Worm (Caenorhabditis elegans): ENCODE data around the gene T25B2.1.

T25B2.1 gene

ce11 chrX:6189955-6190354 lies 16.2 kb downstream of the T25B2.1 start, which contains the start of gene T13C5.9:
T13C5.9 (plus strand) TSS chrX:6190255.
- TF ChIP-seq fkh-3 (tag; optimal IDR thresholded peaks at IDR 0.05) (no peak), rpc-1 (optimal IDR thresholded peaks at IDR 0.05) (no peak), rpc-1 (tag; optimal IDR thresholded peaks at IDR 0.05) (no peak)

ce11 chrX:6194191-6194724 lies 20.5 kb downstream of the T25B2.1 start, which contains the start of gene ceh-54:
ceh-54 (minus strand) TSS chrX:6194241.
- no peak for TF ChIP-seq hrde-1 (tag; optimal IDR thresholded peaks at IDR 0.05; ENCODE audit: borderline replicate concordance)
- TF ChIP-seq lin-40 (tag; optimal IDR thresholded peaks at IDR 0.05) = no peak
- TF ChIP-seq ZK185.1 (tag; optimal IDR thresholded peaks at IDR 0.05; ENCODE audit: poor library complexity, severe bottlenecking) = no peak
- TF ChIP-seq tbx-9 (tag; optimal IDR thresholded peaks at IDR 0.05; ENCODE audit: borderline replicate concordance) = no peak
- no peak for TF ChIP-seq zim-3 (tag; optimal IDR thresholded peaks at IDR 0.05)
- no peak for TF ChIP-seq mxl-1 (tag; optimal IDR thresholded peaks at IDR 0.05)
- TF ChIP-seq ekl-4 (GFP tag; IDR thresholded peaks at IDR 0.05) = no peak
- no peak for TF ChIP-seq lin-54 (GFP tag; optimal IDR thresholded peaks at IDR 0.05)
- no peak for TF ChIP-seq F23B12.7 (tag; optimal IDR thresholded peaks at IDR 0.05; ENCODE audit: insufficient read depth)
- TF ChIP-seq nhr-90 (tag; optimal IDR thresholded peaks at IDR 0.05) = no peak
- TF ChIP-seq ztf-28 (GFP tag; IDR thresholded peaks at IDR 0.05) = no peak
- TF ChIP-seq rcor-1 (GFP tag; IDR thresholded peaks at IDR 0.05) = no peak
- TF ChIP-seq ztf-22 (GFP tag; optimal IDR thresholded peaks at IDR 0.05) = no peak
- TF ChIP-seq ets-4 (GFP tag; optimal IDR thresholded peaks at IDR 0.05) = no peak
- no peak for TF ChIP-seq lag-1 (GFP tag; IDR thresholded peaks at IDR 0.05)
- TF ChIP-seq lsy-27 (tag; optimal IDR thresholded peaks at IDR 0.05; ENCODE audit: borderline replicate concordance, insufficient read depth) = no peak
- TF ChIP-seq ceh-58 (GFP tag; IDR thresholded peaks at IDR 0.05) = no peak
- no peak for TF ChIP-seq hmg-1.2 (GFP tag; IDR thresholded peaks at IDR 0.05)

- TF ChIP-seq Y53G8AR.9 (GFP tag; conservative IDR thresholded peaks at IDR 0.05) (no peak), aptf-3 (GFP tag; IDR thresholded peaks at IDR 0.05) (no peak), ceh-91 (GFP tag; IDR thresholded peaks at IDR 0.05) (no peak), Y53F4B.3 (GFP tag; IDR thresholded peaks at IDR 0.05) (no peak), nhr-90 (tag; optimal IDR thresholded peaks at IDR 0.05) (no peak), lir-1 (GFP tag; conservative IDR thresholded peaks at IDR 0.05) (no peak), somi-1 (GFP tag; optimal IDR thresholded peaks at IDR 0.05) (no peak), aptf-2 (GFP tag; conservative IDR thresholded peaks at IDR 0.05) (no peak), lag-1 (GFP tag; IDR thresholded peaks at IDR 0.05) (no peak), nhr-27 (tag; optimal IDR thresholded peaks at IDR 0.05) (no peak), hmg-20 (GFP tag; IDR thresholded peaks at IDR 0.05) (no peak), snpc-1.3 (tag; optimal IDR thresholded peaks at IDR 0.05; ENCODE audit: insufficient read depth) (no peak), bed-1 (GFP tag; IDR thresholded peaks at IDR 0.05) (no peak), D2030.7 (GFP tag; IDR thresholded peaks at IDR 0.05) (no peak), Y79H2A.3 (GFP tag; conservative IDR thresholded peaks at IDR 0.05) (no peak), cebp-2 (GFP tag; IDR thresholded peaks at IDR 0.05) (no peak), B0019.2 (GFP tag; conservative IDR thresholded peaks at IDR 0.05) (no peak)
Measured at ce11 chrX:6196627-6197026, 22.9 kb downstream of the T25B2.1 start, which contains the start of gene daf-9. daf-9 (plus strand) TSS chrX:6196927.
